Worm (Caenorhabditis elegans): Measurements from ENCODE around the gene F01D5.7.

F01D5.7 gene

DNA sequence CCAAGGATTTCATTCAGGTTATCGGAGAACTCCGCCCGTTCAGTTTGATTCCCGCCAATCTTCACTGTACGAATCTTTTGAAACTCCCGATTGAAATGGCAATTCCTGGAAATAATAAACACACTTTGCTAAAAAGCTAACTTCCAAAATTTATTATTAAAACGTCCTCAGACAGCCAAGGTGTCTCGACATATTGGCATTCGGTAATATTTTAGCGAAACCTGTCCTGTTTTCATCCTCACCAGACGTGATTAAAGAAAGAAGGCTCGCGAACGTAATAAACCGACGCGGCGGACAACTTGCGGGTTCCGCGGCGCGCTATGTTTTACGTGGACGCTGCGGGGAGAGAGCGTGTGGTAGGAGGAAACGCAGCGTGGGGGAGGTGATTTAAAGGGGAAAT is 9.7 kb downstream of the F01D5.7 start (continued):
- TF ChIP-seq dpl-1 (GFP tag; optimal IDR thresholded peaks at IDR 0.05): peak; percentile 3
- peak; percentile 93 for TF ChIP-seq B0336.3 (GFP tag; IDR thresholded peaks at IDR 0.05)
- peak; percentile 5 for TF ChIP-seq hlh-12 (tag; optimal IDR thresholded peaks at IDR 0.05)
- no peak for TF ChIP-seq ceh-58 (GFP tag; IDR thresholded peaks at IDR 0.05)
- TF ChIP-seq ceh-27 (GFP tag; optimal IDR thresholded peaks at IDR 0.05): peak; percentile 39
- TF ChIP-seq Y56A3A.18 (GFP tag; IDR thresholded peaks at IDR 0.05): peak; percentile 93
- TF ChIP-seq B0035.1 (tag; optimal IDR thresholded peaks at IDR 0.05): peak; percentile 37
- TF ChIP-seq gei-17 (GFP tag; optimal IDR thresholded peaks at IDR 0.05): peak; percentile 81
- no peak for TF ChIP-seq cebp-1 (GFP tag; IDR thresholded peaks at IDR 0.05)
- peak; percentile 73 for TF ChIP-seq cebp-1 (tag; optimal IDR thresholded peaks at IDR 0.05)
- TF ChIP-seq sea-2 (GFP tag; IDR thresholded peaks at IDR 0.05): no peak
- peak; percentile 85 for TF ChIP-seq lin-54 (GFP tag; optimal IDR thresholded peaks at IDR 0.05)
- TF ChIP-seq die-1 (tag; optimal IDR thresholded peaks at IDR 0.05): no peak
- TF ChIP-seq ekl-4 (GFP tag; IDR thresholded peaks at IDR 0.05): peak; percentile 87
- TF ChIP-seq Y95B8A.8 (GFP tag; IDR thresholded peaks at IDR 0.05): peak; percentile 10; the same call in 1 of the 2 replicates
- TF ChIP-seq mel-28 (tag; optimal IDR thresholded peaks at IDR 0.05; ENCODE audit: borderline replicate concordance): no peak
- peak; percentile 39; the same call in 1 of the 2 replicates for TF ChIP-seq egrh-3 (GFP tag; IDR thresholded peaks at IDR 0.05)
- peak; percentile 1 for TF ChIP-seq lsy-27 (tag; optimal IDR thresholded peaks at IDR 0.05; ENCODE audit: borderline replicate concordance, insufficient read depth)
- peak; percentile 98 for TF ChIP-seq snpc-3.4 (tag; optimal IDR thresholded peaks at IDR 0.05)
- TF ChIP-seq F55B11.4 (tag; optimal IDR thresholded peaks at IDR 0.05; ENCODE audit: borderline replicate concordance, insufficient read depth): no peak
- 0 out of 2 replicates have a peak, but pooled peaks have one; percentile 25 for TF ChIP-seq ceh-91 (GFP tag; IDR thresholded peaks at IDR 0.05)
- peak; percentile 69 for TF ChIP-seq mes-4 (tag; optimal IDR thresholded peaks at IDR 0.05)
- TF ChIP-seq xnd-1 (tag; optimal IDR thresholded peaks at IDR 0.05): peak; percentile 69
- TF ChIP-seq F22D6.2 (tag; optimal IDR thresholded peaks at IDR 0.05): peak; percentile 54
- TF ChIP-seq tbx-9 (tag; optimal IDR thresholded peaks at IDR 0.05; ENCODE audit: borderline replicate concordance): peak; percentile 14
- no peak for TF ChIP-seq ztf-25 (GFP tag; IDR thresholded peaks at IDR 0.05)
- no peak for TF ChIP-seq aptf-2 (GFP tag; conservative IDR thresholded peaks at IDR 0.05)
- peak; percentile 0 for TF ChIP-seq ets-4 (GFP tag; optimal IDR thresholded peaks at IDR 0.05)
- no peak for TF ChIP-seq nhr-120 (GFP tag; IDR thresholded peaks at IDR 0.05)
- TF ChIP-seq ztf-18 (tag; optimal IDR thresholded peaks at IDR 0.05): peak; percentile 74
- no peak for TF ChIP-seq attf-3 (GFP tag; conservative IDR thresholded peaks at IDR 0.05)
- TF ChIP-seq repo-1 (tag; optimal IDR thresholded peaks at IDR 0.05): peak; percentile 95
- peak; percentile 36 for TF ChIP-seq B0261.1 (tag; optimal IDR thresholded peaks at IDR 0.05)
- no peak for TF ChIP-seq bed-2 (GFP tag; IDR thresholded peaks at IDR 0.05)
- TF ChIP-seq cebp-2 (GFP tag; IDR thresholded peaks at IDR 0.05): no peak
- TF ChIP-seq hmg-20 (GFP tag; IDR thresholded peaks at IDR 0.05): peak; percentile 74
- peak; percentile 44 for TF ChIP-seq efl-1 (GFP tag; optimal IDR thresholded peaks at IDR 0.05)
- peak; percentile 39 for TF ChIP-seq T07F8.4 (tag; optimal IDR thresholded peaks at IDR 0.05)
- TF ChIP-seq ceh-40 (GFP tag; IDR thresholded peaks at IDR 0.05): no peak
- TF ChIP-seq mxl-1 (tag; optimal IDR thresholded peaks at IDR 0.05): no peak
- no peak for TF ChIP-seq let-526 (GFP tag; IDR thresholded peaks at IDR 0.05)
- peak; percentile 95 for TF ChIP-seq dox-1 (GFP tag; IDR thresholded peaks at IDR 0.05)
- TF ChIP-seq Y53F4B.3 (GFP tag; IDR thresholded peaks at IDR 0.05): peak; percentile 34; the same call in 1 of the 2 replicates
- peak; percentile 99 for TF ChIP-seq ama-1 (optimal IDR thresholded peaks at IDR 0.05)
- peak; percentile 5 to 38 for TF ChIP-seq ama-1 (GFP tag; optimal IDR thresholded peaks at IDR 0.05)
- peak; percentile 89 for TF ChIP-seq lin-40 (tag; optimal IDR thresholded peaks at IDR 0.05)
- no peak for TF ChIP-seq hlh-26 (GFP tag; conservative IDR thresholded peaks at IDR 0.05)
- TF ChIP-seq unc-130 (GFP tag; optimal IDR thresholded peaks at IDR 0.05): peak; percentile 60
- no peak for TF ChIP-seq unc-62 (GFP tag; optimal IDR thresholded peaks at IDR 0.05)
- peak in 2 of 3 experiments; percentile 18 to 75 for TF ChIP-seq lin-35 (GFP tag; optimal IDR thresholded peaks at IDR 0.05)

Data from whole organism, young adult.